Worm (Caenorhabditis elegans): ENCODE measurements around the gene F56B3.11.

F56B3.11 gene

DNA sequence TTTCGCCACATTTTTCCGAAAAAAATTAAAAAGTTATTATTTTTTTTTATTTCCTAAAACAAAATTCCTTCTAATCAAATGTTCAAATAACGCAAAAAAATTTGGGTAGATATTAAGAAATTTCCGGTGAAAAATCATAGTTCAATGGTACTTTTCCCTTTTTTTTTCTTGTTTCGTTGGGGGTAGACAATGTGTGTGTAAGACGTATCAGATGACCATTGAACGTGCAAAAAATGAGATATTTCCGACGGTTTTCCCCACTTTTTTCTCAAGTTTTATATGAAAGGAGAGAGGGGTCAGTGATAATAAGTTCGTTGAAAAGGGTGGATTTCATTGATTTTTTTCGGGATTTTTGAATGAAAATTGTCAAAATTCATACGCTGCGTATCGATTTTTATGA is 29.8 kb upstream of the F56B3.11 start:
- TF ChIP-seq Y67H2A.10 (GFP tag; conservative IDR thresholded peaks at IDR 0.05) (no peak), mel-28 (tag; optimal IDR thresholded peaks at IDR 0.05; ENCODE audit: borderline replicate concordance) (no peak), pbrm-1 (GFP tag; IDR thresholded peaks at IDR 0.05) (no peak), B0336.3 (GFP tag; IDR thresholded peaks at IDR 0.05) (no peak), let-526 (GFP tag; IDR thresholded peaks at IDR 0.05) (no peak), rcor-1 (GFP tag; IDR thresholded peaks at IDR 0.05) (no peak), lsy-27 (tag; optimal IDR thresholded peaks at IDR 0.05; ENCODE audit: borderline replicate concordance, insufficient read depth) (no peak), egl-44 (GFP tag; IDR thresholded peaks at IDR 0.05) (no peak), chd-7 (tag; optimal IDR thresholded peaks at IDR 0.05) (no peak), hsf-1 (GFP tag; IDR thresholded peaks at IDR 0.05) (no peak), ztf-25 (GFP tag; IDR thresholded peaks at IDR 0.05) (no peak), attf-3 (GFP tag; conservative IDR thresholded peaks at IDR 0.05) (no peak), F33H1.4 (GFP tag; IDR thresholded peaks at IDR 0.05) (no peak), B0019.2 (GFP tag; conservative IDR thresholded peaks at IDR 0.05) (no peak)

DNA sequence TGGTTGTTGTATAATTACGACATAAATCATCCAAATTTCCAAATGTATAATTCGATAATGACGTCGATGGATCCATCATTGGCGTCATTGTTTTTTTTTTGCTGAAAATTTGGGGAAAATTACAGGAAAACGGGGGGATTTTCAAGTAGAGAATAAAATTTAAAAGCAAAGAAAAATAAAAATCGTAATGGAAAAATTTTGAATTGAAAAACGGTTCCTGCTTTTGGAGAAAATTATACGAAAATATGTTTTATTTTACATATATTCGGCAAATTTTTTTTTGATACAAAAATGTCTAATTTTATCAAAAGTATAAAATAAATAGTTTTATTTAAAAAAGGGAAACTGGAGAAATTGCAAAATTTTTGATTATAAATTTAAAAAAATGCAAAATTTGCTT is 28.5 kb upstream of the F56B3.11 start, which contains the start of gene zipt-15:
zipt-15 (minus strand) TSS at position 101 of the 400 bp plus-strand sequence.
- no peak for TF ChIP-seq B0261.1 (tag; optimal IDR thresholded peaks at IDR 0.05)
- TF ChIP-seq atf-7 (tag; optimal IDR thresholded peaks at IDR 0.05): no peak
- no peak for TF ChIP-seq mcd-1 (GFP tag; IDR thresholded peaks at IDR 0.05)
- no peak for TF ChIP-seq rec-8 (tag; optimal IDR thresholded peaks at IDR 0.05)
- TF ChIP-seq ztf-25 (GFP tag; IDR thresholded peaks at IDR 0.05): no peak
- TF ChIP-seq snpc-1.3 (tag; optimal IDR thresholded peaks at IDR 0.05; ENCODE audit: insufficient read depth): no peak
- TF ChIP-seq mes-4 (tag; optimal IDR thresholded peaks at IDR 0.05): no peak
- TF ChIP-seq somi-1 (GFP tag; optimal IDR thresholded peaks at IDR 0.05): no peak
- no peak for TF ChIP-seq akir-1 (GFP tag; optimal IDR thresholded peaks at IDR 0.05)
- no peak for TF ChIP-seq bed-2 (GFP tag; IDR thresholded peaks at IDR 0.05)
- TF ChIP-seq rpc-1 (optimal IDR thresholded peaks at IDR 0.05): no peak
- no peak for TF ChIP-seq rpc-1 (tag; optimal IDR thresholded peaks at IDR 0.05)
- TF ChIP-seq sdz-38 (tag; optimal IDR thresholded peaks at IDR 0.05): no peak
- TF ChIP-seq ztf-22 (GFP tag; optimal IDR thresholded peaks at IDR 0.05): no peak
- no peak for TF ChIP-seq lag-1 (GFP tag; IDR thresholded peaks at IDR 0.05)
- TF ChIP-seq lin-54 (GFP tag; optimal IDR thresholded peaks at IDR 0.05): no peak
- TF ChIP-seq aptf-3 (GFP tag; IDR thresholded peaks at IDR 0.05): no peak

DNA sequence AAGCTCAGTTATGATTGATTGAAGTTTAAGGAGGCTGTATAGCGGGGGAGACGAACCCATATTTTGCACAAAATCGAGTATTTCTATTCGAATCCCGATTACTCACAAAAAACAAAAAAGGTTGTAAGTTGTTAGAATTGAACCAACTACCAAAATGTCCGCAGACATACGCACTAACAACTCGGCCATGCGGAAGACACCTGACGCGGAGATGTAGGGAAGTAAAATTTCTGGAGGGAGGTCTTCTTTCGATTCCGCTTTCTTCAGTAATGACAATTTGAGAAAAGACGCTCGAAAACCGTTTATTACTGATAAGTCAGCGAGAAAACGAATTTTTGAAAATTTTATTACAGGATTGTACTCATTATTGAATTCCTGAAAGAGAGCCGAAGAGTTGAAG is 21.5 kb upstream of the F56B3.11 start:
- TF ChIP-seq B0261.1 (tag; optimal IDR thresholded peaks at IDR 0.05) (peak; percentile 43), attf-3 (GFP tag; conservative IDR thresholded peaks at IDR 0.05) (no peak), tbp1 (GFP tag; optimal IDR thresholded peaks at IDR 0.05) (peak; percentile 64), rpc-1 (optimal IDR thresholded peaks at IDR 0.05) (peak; percentile 18), rpc-1 (tag; optimal IDR thresholded peaks at IDR 0.05) (peak; percentile 29), snpc-4 (GFP tag; optimal IDR thresholded peaks at IDR 0.05) (no peak), snpc-4 (tag; optimal IDR thresholded peaks at IDR 0.05) (peak in 1 of 4 experiments; percentile 35), Y95B8A.8 (GFP tag; IDR thresholded peaks at IDR 0.05) (no peak)

DNA sequence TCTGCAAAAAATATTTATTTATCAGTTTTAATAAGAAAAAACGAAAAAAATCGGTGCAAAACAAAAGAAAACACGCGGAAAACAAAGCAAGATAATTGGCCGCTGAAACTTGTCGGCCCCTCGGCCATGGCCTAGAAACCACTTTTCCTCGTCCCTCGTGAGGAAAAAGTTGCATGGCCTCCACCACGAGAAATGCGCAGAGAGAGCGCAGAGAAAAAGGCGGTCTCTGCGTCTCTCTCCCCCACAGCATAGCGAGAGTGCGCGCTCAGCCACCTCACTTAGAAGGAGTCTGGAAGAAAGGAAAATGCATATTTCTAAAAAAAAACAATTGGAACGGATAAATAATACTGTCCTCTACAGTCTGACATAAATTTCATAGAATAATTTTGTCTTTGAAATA is 17.0 kb upstream of the F56B3.11 start:
- 0 out of 2 replicates have a peak, but pooled peaks have one; percentile 23 for TF ChIP-seq lin-26 (GFP tag; IDR thresholded peaks at IDR 0.05)
- peak; percentile 30; the same call in 1 of the 2 replicates for TF ChIP-seq cebp-1 (GFP tag; IDR thresholded peaks at IDR 0.05)
- peak; percentile 24 for TF ChIP-seq cebp-1 (tag; optimal IDR thresholded peaks at IDR 0.05)
- TF ChIP-seq ceh-100 (GFP tag; IDR thresholded peaks at IDR 0.05): peak; percentile 67
- TF ChIP-seq lag-1 (GFP tag; IDR thresholded peaks at IDR 0.05): 0 out of 2 replicates have a peak, but pooled peaks have one; percentile 28
- peak; percentile 66; the same call in 1 of the 2 replicates for TF ChIP-seq rcor-1 (GFP tag; IDR thresholded peaks at IDR 0.05)
- TF ChIP-seq egl-44 (GFP tag; IDR thresholded peaks at IDR 0.05): peak; percentile 48; the same call in 1 of the 2 replicates
- TF ChIP-seq zfh-2 (GFP tag; conservative IDR thresholded peaks at IDR 0.05): peak; percentile 55
- TF ChIP-seq F33H1.4 (GFP tag; IDR thresholded peaks at IDR 0.05): 0 out of 2 replicates have a peak, but pooled peaks have one; percentile 16
- TF ChIP-seq hmg-1.2 (GFP tag; IDR thresholded peaks at IDR 0.05): peak; percentile 93
- peak; percentile 37; the same call in 1 of the 2 replicates for TF ChIP-seq egrh-3 (GFP tag; IDR thresholded peaks at IDR 0.05)
- 0 out of 2 replicates have a peak, but pooled peaks have one; percentile 36 for TF ChIP-seq F37B4.10 (GFP tag; IDR thresholded peaks at IDR 0.05)
- peak; percentile 66 for TF ChIP-seq K11D2.4 (GFP tag; IDR thresholded peaks at IDR 0.05)
- TF ChIP-seq ztf-18 (tag; optimal IDR thresholded peaks at IDR 0.05): peak; percentile 74
- peak; percentile 21; the same call in 1 of the 2 replicates for TF ChIP-seq pbrm-1 (GFP tag; IDR thresholded peaks at IDR 0.05)
- peak; percentile 89 for TF ChIP-seq mcd-1 (GFP tag; IDR thresholded peaks at IDR 0.05)
